Worm (Caenorhabditis elegans) whole organism, L1 larva: ENCODE data around the gene C29F3.7.

Source experiments
- C16A3.4 ChIP-seq: fragments of 150-350 bp; optimal IDR thresholded peaks from 2 replicates; lab custom pipeline; 2014; ENCODE audit warnings: missing biosample characterization, missing genetic modification characterization
- C34B4.2 ChIP-seq: sonication (generic microtip); optimal IDR thresholded peaks from 2 replicates; lab custom pipeline; 2017; ENCODE audit warnings: mild to moderate bottlenecking, missing genetic modification characterization, missing compliant biosample characterization
- F16B12.6 ChIP-seq: fragments of 150-350 bp; optimal IDR thresholded peaks from 2 replicates; lab custom pipeline; 2014; ENCODE audit warnings: missing biosample characterization, missing genetic modification characterization
- Y116A8C.19 ChIP-seq: sonication (generic microtip); optimal IDR thresholded peaks from 2 replicates; lab custom pipeline; 2016; ENCODE audit warnings: missing compliant biosample characterization, missing genetic modification characterization, borderline replicate concordance
- alr-1 ChIP-seq: fragments of 200-800 bp; sonication (Bioruptor generic); optimal IDR thresholded peaks from 2 replicates; lab custom pipeline; 2018; ENCODE audit warnings: borderline replicate concordance, mild to moderate bottlenecking, missing genetic modification characterization, missing compliant biosample characterization
- ama-1 ChIP-seq: fragments of 150-350 bp; optimal IDR thresholded peaks from 2 replicates; lab custom pipeline; 2014
- ceh-63 ChIP-seq: fragments of 200-800 bp; sonication (Bioruptor generic); optimal IDR thresholded peaks from 2 replicates; lab custom pipeline; 2018; ENCODE audit warnings: mild to moderate bottlenecking, missing genetic modification characterization, missing compliant biosample characterization
- ceh-8 ChIP-seq: fragments of 200-800 bp; sonication (Bioruptor generic); optimal IDR thresholded peaks from 2 replicates; lab custom pipeline; 2018; ENCODE audit warnings: mild to moderate bottlenecking, missing genetic modification characterization, moderate library complexity, missing compliant biosample characterization
- ceh-88 ChIP-seq: fragments of 200-800 bp; sonication (Bioruptor generic); IDR thresholded peaks from 2 replicates; pipeline ENCODE4 v1.3.6; 2022; ENCODE audit warnings: missing genetic modification characterization, missing compliant biosample characterization
- dpl-1 ChIP-seq, 3 experiments: fragments of 150-350 bp in 2 of 3; sonication (generic microtip) in 1 of 3; optimal IDR thresholded peaks; 2 replicates each; lab custom pipeline; 2014 to 2017; ENCODE audit warnings: missing biosample characterization in 3 of 3, missing genetic modification characterization in 3 of 3, missing genetic modification reagents in 3 of 3
- dsc-1 ChIP-seq: sonication (generic microtip); optimal IDR thresholded peaks from 2 replicates; lab custom pipeline; 2016; ENCODE audit warnings: mild to moderate bottlenecking, missing genetic modification characterization, missing compliant biosample characterization
- efl-1 ChIP-seq, 4 experiments: fragments of 150-350 bp; optimal IDR thresholded peaks in 3 of 4; peaks in 1 of 4; 1 replicate in 1 of 4; 2 replicates in 3 of 4; lab custom pipeline; 2014; ENCODE audit warnings: missing biosample characterization in 2 of 4, missing genetic modification characterization in 2 of 4, missing genetic modification reagents in 2 of 4
- efl-3 ChIP-seq: fragments of 200-800 bp; sonication (Bioruptor generic); optimal IDR thresholded peaks from 2 replicates; lab custom pipeline; 2018; ENCODE audit warnings: mild to moderate bottlenecking, missing genetic modification characterization, missing compliant biosample characterization
- elt-3 ChIP-seq, 6 experiments: fragments of 150-350 bp in 1 of 6; sonication (generic microtip); optimal IDR thresholded peaks; 2 replicates each; lab custom pipeline; 2017 to 2018; ENCODE audit warnings: missing biosample characterization in 6 of 6, missing genetic modification characterization in 6 of 6, inconsistent platforms in 1 of 6
- fkh-10 ChIP-seq: sonication (generic microtip); optimal IDR thresholded peaks from 2 replicates; lab custom pipeline; 2017; ENCODE audit warnings: missing biosample characterization, missing genetic modification reagents, missing genetic modification characterization
- fkh-8 ChIP-seq: sonication (generic microtip); optimal IDR thresholded peaks from 2 replicates; lab custom pipeline; 2016; ENCODE audit warnings: mild to moderate bottlenecking, missing genetic modification characterization, missing compliant biosample characterization
- grh-1 ChIP-seq: fragments of 200-800 bp; sonication (Bioruptor generic); IDR thresholded peaks from 2 replicates; pipeline ENCODE4 v1.3.6; 2022; ENCODE audit warnings: missing genetic modification reagents, missing genetic modification characterization, missing compliant biosample characterization
- hlh-4 ChIP-seq: sonication (generic microtip); optimal IDR thresholded peaks from 2 replicates; lab custom pipeline; 2016; ENCODE audit warnings: mild to moderate bottlenecking, missing genetic modification characterization, missing compliant biosample characterization
- irx-1 ChIP-seq: sonication (generic microtip); optimal IDR thresholded peaks from 2 replicates; lab custom pipeline; 2016; ENCODE audit warnings: missing genetic modification characterization, missing compliant biosample characterization
- isw-1 ChIP-seq: fragments of 200-800 bp; sonication (Bioruptor generic); IDR thresholded peaks from 2 replicates; pipeline ENCODE4 v1.3.6; 2022; ENCODE audit warnings: missing genetic modification characterization, missing compliant biosample characterization
- lin-14 ChIP-seq: fragments of 200-800 bp; sonication (Bioruptor generic); optimal IDR thresholded peaks from 2 replicates; lab custom pipeline; 2018; ENCODE audit warnings: mild to moderate bottlenecking, missing genetic modification characterization, moderate library complexity, missing compliant biosample characterization
- lin-15B ChIP-seq: fragments of 150-350 bp; sonication (generic microtip); optimal IDR thresholded peaks from 3 replicates; lab custom pipeline; 2014; ENCODE audit warnings: missing biosample characterization, missing genetic modification characterization
- lin-35 ChIP-seq, 2 experiments: fragments of 150-350 bp; optimal IDR thresholded peaks; 2 replicates each; lab custom pipeline; 2014; ENCODE audit warnings: missing biosample characterization in 2 of 2, missing genetic modification characterization in 2 of 2, missing genetic modification reagents in 2 of 2
- lir-3 ChIP-seq: sonication (generic microtip); optimal IDR thresholded peaks from 2 replicates; lab custom pipeline; 2016; ENCODE audit warnings: mild to moderate bottlenecking, missing genetic modification characterization, moderate library complexity, missing compliant biosample characterization; ENCODE audit not compliant: poor library complexity
- lsy-2 ChIP-seq, 2 experiments: fragments of 150-350 bp; optimal IDR thresholded peaks; 2 replicates each; lab custom pipeline; 2014; ENCODE audit warnings: missing biosample characterization in 2 of 2, missing genetic modification characterization in 2 of 2
- mab-9 ChIP-seq: fragments of 200-800 bp; sonication (Bioruptor generic); IDR thresholded peaks from 2 replicates; pipeline ENCODE4 v1.3.6; 2022; ENCODE audit warnings: missing genetic modification reagents, missing genetic modification characterization, missing compliant biosample characterization
- mdl-1 ChIP-seq, 2 experiments: fragments of 150-350 bp; optimal IDR thresholded peaks; 2 replicates each; lab custom pipeline; 2014 to 2017; ENCODE audit warnings: missing biosample characterization in 2 of 2, missing genetic modification characterization in 2 of 2, inconsistent platforms in 1 of 2
- mep-1 ChIP-seq: fragments of 150-350 bp; optimal IDR thresholded peaks from 2 replicates; lab custom pipeline; 2014; ENCODE audit warnings: missing biosample characterization, missing genetic modification characterization
- nhr-11 ChIP-seq: fragments of 150-350 bp; optimal IDR thresholded peaks from 2 replicates; lab custom pipeline; 2014; ENCODE audit warnings: missing biosample characterization, missing genetic modification characterization
- nhr-20 ChIP-seq: sonication (generic microtip); optimal IDR thresholded peaks from 2 replicates; lab custom pipeline; 2016; ENCODE audit warnings: mild to moderate bottlenecking, missing genetic modification characterization, missing compliant biosample characterization
- nhr-28 ChIP-seq: fragments of 150-350 bp; optimal IDR thresholded peaks from 2 replicates; lab custom pipeline; 2014; ENCODE audit warnings: missing biosample characterization, missing genetic modification characterization
- nhr-47 ChIP-seq: sonication (generic microtip); optimal IDR thresholded peaks from 2 replicates; lab custom pipeline; 2016; ENCODE audit warnings: mild to moderate bottlenecking, missing genetic modification characterization, moderate library complexity, missing compliant biosample characterization
- nhr-77 ChIP-seq: fragments of 150-350 bp; optimal IDR thresholded peaks from 2 replicates; lab custom pipeline; 2014; ENCODE audit warnings: missing biosample characterization, missing genetic modification characterization
- nhr-84 ChIP-seq: sonication (generic microtip); optimal IDR thresholded peaks from 2 replicates; lab custom pipeline; 2017; ENCODE audit warnings: missing biosample characterization, missing genetic modification characterization
- nhr-85 ChIP-seq: sonication (generic microtip); peaks from one replicate; lab custom pipeline; 2016; ENCODE audit warnings: missing genetic modification characterization, inconsistent platforms, missing compliant biosample characterization
- pqm-1 ChIP-seq: sonication (generic microtip); optimal IDR thresholded peaks from 3 replicates; lab custom pipeline; 2017; ENCODE audit warnings: missing biosample characterization, missing genetic modification characterization
- skn-1 ChIP-seq: fragments of 150-350 bp; optimal IDR thresholded peaks from 2 replicates; lab custom pipeline; 2014; ENCODE audit warnings: missing biosample characterization, missing genetic modification characterization
- snpc-4 ChIP-seq: fragments of 150-350 bp; optimal IDR thresholded peaks from 2 replicates; lab custom pipeline; 2014; ENCODE audit warnings: missing biosample characterization, missing genetic modification characterization
- snu-23 ChIP-seq: sonication (generic microtip); optimal IDR thresholded peaks from 2 replicates; lab custom pipeline; 2016; ENCODE audit warnings: missing genetic modification characterization, missing compliant biosample characterization
- sptf-1 ChIP-seq: fragments of 150-350 bp; optimal IDR thresholded peaks from 2 replicates; lab custom pipeline; 2014; ENCODE audit warnings: missing biosample characterization, missing genetic modification characterization
- tlp-1 ChIP-seq: fragments of 150-350 bp; optimal IDR thresholded peaks from 2 replicates; lab custom pipeline; 2014; ENCODE audit warnings: missing biosample characterization, missing genetic modification characterization
- unc-62 ChIP-seq: fragments of 150-350 bp; optimal IDR thresholded peaks from 2 replicates; lab custom pipeline; 2014; ENCODE audit warnings: missing biosample characterization, missing genetic modification reagents, missing genetic modification characterization
- unc-86 ChIP-seq: sonication (generic microtip); optimal IDR thresholded peaks from 2 replicates; lab custom pipeline; 2016; ENCODE audit warnings: missing genetic modification characterization, missing compliant biosample characterization

The C29F3.7 gene

ce11 chrV:15379817-15380216 lies 25.1 kb downstream of the C29F3.7 start, which contains the start of gene srh-251:
TSS of gene srh-251 (minus strand) at chrV:15379917.
- no peak for TF ChIP-seq nhr-84 (tag; lab: Kevin White, UChicago)
- TF ChIP-seq grh-1 (GFP tag; lab: Robert Waterston, UW): no peak
- TF ChIP-seq nhr-11 (tag; lab: Kevin White, UChicago): no peak
- no peak for TF ChIP-seq efl-1 (optimal IDR thresholded peaks at IDR 0.05; lab: Kevin White, UChicago)
- TF ChIP-seq efl-1 (GFP tag; optimal IDR thresholded peaks at IDR 0.05 in 1 of 2; lab: Kevin White, UChicago): no peak
- no peak for TF ChIP-seq mab-9 (GFP tag; lab: Robert Waterston, UW)
- no peak for TF ChIP-seq pqm-1
- TF ChIP-seq fkh-8 (tag; lab: Kevin White, UChicago): no peak
- no peak for TF ChIP-seq efl-3 (GFP tag; lab: Kevin White, UChicago)
- TF ChIP-seq unc-86 (tag; lab: Kevin White, UChicago): no peak
- no peak for TF ChIP-seq C34B4.2 (tag; lab: Kevin White, UChicago)
- no peak for TF ChIP-seq sptf-1 (tag; lab: Kevin White, UChicago)
- TF ChIP-seq ceh-8 (GFP tag; lab: Kevin White, UChicago): no peak

DNA sequence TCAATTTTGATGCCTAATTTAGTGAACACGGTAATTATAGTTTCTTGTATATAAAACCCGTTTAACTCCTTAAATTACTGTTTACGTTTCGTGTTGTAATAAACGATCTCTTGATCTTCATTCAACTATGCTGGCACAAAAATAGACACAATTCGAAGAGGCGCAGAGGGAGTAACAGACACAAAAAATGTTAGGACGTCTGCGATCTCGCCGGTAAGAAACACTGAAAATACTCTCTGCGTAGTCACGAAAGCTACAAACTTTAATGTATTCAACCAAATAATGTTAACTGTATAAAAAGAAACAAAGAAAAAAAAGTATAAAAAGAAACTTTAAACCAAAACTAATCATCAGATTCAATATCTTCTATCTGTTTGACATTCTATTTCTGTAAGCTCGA lies 26.2 kb downstream of the C29F3.7 start, which contains the start of gene dhs-23:
TSS of gene dhs-23 (plus strand) at position 363 of the 400 bp plus-strand sequence.
- TF ChIP-seq C16A3.4 (tag; lab: Kevin White, UChicago) (no peak), ceh-63 (GFP tag; lab: Kevin White, UChicago) (no peak), nhr-20 (tag; lab: Kevin White, UChicago) (peak; percentile 54), nhr-77 (no peak), irx-1 (tag; lab: Kevin White, UChicago) (no peak), lin-15B (tag; lab: Kevin White, UChicago) (no peak), lir-3 (tag; lab: Kevin White, UChicago) (no peak), ceh-88 (GFP tag; lab: Robert Waterston, UW) (no peak), unc-62 (no peak), elt-3 (tag; optimal IDR thresholded peaks at IDR 0.05; lab: Kevin White, UChicago) (no peak), dsc-1 (tag; lab: Kevin White, UChicago) (no peak), hlh-4 (no peak), skn-1 (tag; lab: Kevin White, UChicago) (no peak), nhr-28 (tag; lab: Kevin White, UChicago) (no peak), dpl-1 (GFP tag; optimal IDR thresholded peaks at IDR 0.05; lab: Kevin White, UChicago) (no peak), efl-1 (optimal IDR thresholded peaks at IDR 0.05; lab: Kevin White, UChicago) (no peak), efl-1 (GFP tag; optimal IDR thresholded peaks at IDR 0.05 in 1 of 2; lab: Kevin White, UChicago) (peak in 1 of 2 experiments; percentile 29)

DNA sequence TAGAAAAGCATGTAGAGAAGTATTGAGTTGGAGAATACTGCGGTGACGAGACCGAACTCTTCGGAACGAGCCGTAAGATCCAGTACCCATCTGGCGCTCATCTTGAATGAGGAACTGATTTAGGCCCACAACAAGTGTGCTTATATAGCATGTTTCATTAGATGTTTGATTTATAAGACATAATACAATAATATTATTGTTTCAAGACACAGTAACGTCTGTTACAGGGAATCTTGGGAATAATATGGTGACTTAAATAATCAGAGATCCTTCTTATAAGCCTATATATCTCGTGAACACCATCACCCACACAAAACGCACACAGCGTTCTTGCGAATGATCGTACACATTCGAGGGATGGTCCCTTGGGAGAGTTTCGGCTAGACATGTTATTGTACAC lies 29.0 kb downstream of the C29F3.7 start, which contains the start of gene str-88:
TSS of gene str-88 (minus strand) at position 101 of the 400 bp plus-strand sequence.
- TF ChIP-seq lin-35 (GFP tag; optimal IDR thresholded peaks at IDR 0.05; lab: Kevin White, UChicago) (no peak), mdl-1 (tag; optimal IDR thresholded peaks at IDR 0.05; lab: Kevin White, UChicago) (no peak)

DNA sequence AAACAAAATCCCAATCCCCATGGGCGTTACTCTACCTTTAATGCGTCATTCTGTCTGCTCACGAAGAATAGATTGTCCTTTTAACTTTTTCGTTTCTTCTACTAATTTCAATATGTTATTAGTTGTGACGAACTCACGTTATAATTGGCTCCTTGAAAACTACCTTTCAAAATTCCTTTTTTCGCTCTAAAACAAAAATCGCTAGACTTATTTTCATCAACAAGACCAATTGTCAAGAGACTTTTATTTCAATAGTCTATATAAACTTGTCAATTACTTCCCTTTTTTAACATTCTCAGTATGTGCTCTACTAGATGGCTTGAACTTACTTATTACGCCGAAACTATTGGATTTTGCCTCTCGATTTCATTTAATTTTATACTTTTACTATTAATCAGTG lies 30.0 kb downstream of the C29F3.7 start, which contains the start of gene str-102:
TSS of gene str-102 (plus strand) at position 301 of the 400 bp plus-strand sequence.
- TF ChIP-seq Y116A8C.19 (no peak), ceh-8 (GFP tag; lab: Kevin White, UChicago) (peak; percentile 72)
- TF ChIP-seq, all 84 proteins: peak for 1

ce11 chrV:15388820-15389384 lies 34.2 kb downstream of the C29F3.7 start, which contains the start of gene srh-170:
TSS of gene srh-170 (minus strand) at chrV:15388870.
- TF ChIP-seq snpc-4 (tag; lab: Kevin White, UChicago) (no peak), lin-14 (GFP tag; lab: Kevin White, UChicago) (no peak), snu-23 (GFP tag; lab: Kevin White, UChicago) (peak; percentile 23), ama-1 (lab: Kevin White, UChicago) (no peak), fkh-8 (tag; lab: Kevin White, UChicago) (no peak), nhr-85 (no peak), nhr-20 (tag; lab: Kevin White, UChicago) (no peak), efl-1 (optimal IDR thresholded peaks at IDR 0.05; lab: Kevin White, UChicago) (peak; percentile 35 to 73), efl-1 (GFP tag; optimal IDR thresholded peaks at IDR 0.05 in 1 of 2; lab: Kevin White, UChicago) (peak; percentile 46 to 72), isw-1 (0 out of 2 replicates have a peak, but pooled peaks have one; percentile 16), grh-1 (GFP tag; lab: Robert Waterston, UW) (peak; percentile 57), mep-1 (tag; lab: Kevin White, UChicago) (no peak), ceh-63 (GFP tag; lab: Kevin White, UChicago) (no peak), fkh-10 (GFP tag; lab: Kevin White, UChicago) (no peak), irx-1 (tag; lab: Kevin White, UChicago) (no peak), mdl-1 (tag; optimal IDR thresholded peaks at IDR 0.05; lab: Kevin White, UChicago) (no peak), alr-1 (tag; lab: Kevin White, UChicago) (no peak), nhr-47 (tag; lab: Kevin White, UChicago) (peak; percentile 8), tlp-1 (tag; lab: Kevin White, UChicago) (no peak), lsy-2 (tag; optimal IDR thresholded peaks at IDR 0.05; lab: Kevin White, UChicago) (no peak), hlh-4 (no peak), F16B12.6 (tag; lab: Kevin White, UChicago) (peak; percentile 49)
